Fruit fly (Drosophila melanogaster): ENCODE measurements around the gene Rb97D.

The Rb97D gene

DNA sequence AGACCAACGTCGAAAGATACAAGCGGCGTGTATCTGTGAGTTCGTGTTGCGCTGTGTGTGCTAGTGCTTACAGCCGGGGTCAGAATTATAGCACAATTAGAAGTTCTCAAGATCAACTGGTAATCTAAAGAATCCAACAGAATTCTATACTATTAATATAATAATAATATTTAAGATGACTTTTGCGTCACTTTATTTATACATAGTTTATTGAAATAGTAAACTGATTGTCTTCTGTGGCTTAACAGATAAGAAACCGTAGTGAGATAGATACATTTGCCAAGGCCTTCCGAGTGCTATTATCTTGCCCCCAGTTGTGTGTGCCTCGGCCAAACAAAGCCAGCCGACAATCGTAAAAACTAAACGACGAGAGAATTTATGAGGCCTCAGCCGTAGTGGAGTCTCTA is 10.7 kb upstream of the Rb97D start (continued):
- no peak for TF ChIP-seq Mad (GFP tag; optimal IDR thresholded peaks at IDR 0.05)
- TF ChIP-seq MESR4 (GFP tag; optimal IDR thresholded peaks at IDR 0.05): no peak
- TF ChIP-seq CG14860 (GFP tag; IDR thresholded peaks at IDR 0.05; ENCODE audit: partially characterized antibody): no peak
- peak; percentile 40 for TF ChIP-seq sd (tag; optimal IDR thresholded peaks at IDR 0.05)
- TF ChIP-seq CG8281 (tag; optimal IDR thresholded peaks at IDR 0.05): no peak
- peak; percentile 23 for TF ChIP-seq Hsf (GFP tag; optimal IDR thresholded peaks at IDR 0.05)
- no peak for TF ChIP-seq CG6272 (GFP tag; IDR thresholded peaks at IDR 0.05)
- TF ChIP-seq Abd-B (GFP tag; optimal IDR thresholded peaks at IDR 0.05): peak; percentile 79
- TF ChIP-seq ttk (GFP tag; IDR thresholded peaks at IDR 0.05): peak; percentile 44; the same call in 1 of the 2 replicates
- no peak for TF ChIP-seq Ravus (GFP tag; IDR thresholded peaks at IDR 0.05)
- peak; percentile 27 for TF ChIP-seq stwl (tag; optimal IDR thresholded peaks at IDR 0.05)
- TF ChIP-seq CG18476 (GFP tag; optimal IDR thresholded peaks at IDR 0.05): peak; percentile 11
- peak; percentile 83 for TF ChIP-seq sens (GFP tag)
- no peak for TF ChIP-seq CG43689 (GFP tag; IDR thresholded peaks at IDR 0.05)
- TF ChIP-seq yki (optimal IDR thresholded peaks at IDR 0.05): no peak
- peak; percentile 47 for TF ChIP-seq slbo (GFP tag; IDR thresholded peaks at IDR 0.05)
- TF ChIP-seq Lim3 (GFP tag; IDR thresholded peaks at IDR 0.05): no peak
- TF ChIP-seq CG11504 (tag; optimal IDR thresholded peaks at IDR 0.05): peak; percentile 78
- peak; percentile 59 for TF ChIP-seq Xbp1 (GFP tag; optimal IDR thresholded peaks at IDR 0.05)
- peak; percentile 41 for TF ChIP-seq NfI (GFP tag; optimal IDR thresholded peaks at IDR 0.05)
- peak; percentile 60 for TF ChIP-seq CG17568 (GFP tag; optimal IDR thresholded peaks at IDR 0.05)
- TF ChIP-seq pnt (GFP tag; optimal IDR thresholded peaks at IDR 0.05): no peak
- peak; percentile 68 for TF ChIP-seq HLH3B (GFP tag; IDR thresholded peaks at IDR 0.05)
- peak; percentile 60 for TF ChIP-seq CG18599 (GFP tag; optimal IDR thresholded peaks at IDR 0.05)
- peak; percentile 46 for TF ChIP-seq CG12659 (GFP tag; optimal IDR thresholded peaks at IDR 0.05)
- TF ChIP-seq dmrt99B (tag; optimal IDR thresholded peaks at IDR 0.05): peak; percentile 67
- peak; percentile 70 for TF ChIP-seq lmd (GFP tag; IDR thresholded peaks at IDR 0.05)
- peak; percentile 34; the same call in 1 of the 2 replicates for TF ChIP-seq esg (GFP tag; conservative IDR thresholded peaks at IDR 0.05)
- TF ChIP-seq CG4424 (GFP tag; optimal IDR thresholded peaks at IDR 0.05): peak; percentile 60
- peak; percentile 17 for TF ChIP-seq cad (GFP tag; optimal IDR thresholded peaks at IDR 0.05)
- TF ChIP-seq CG8478 (optimal IDR thresholded peaks at IDR 0.05): no peak
- peak; percentile 78 for TF ChIP-seq Sox100B (GFP tag; optimal IDR thresholded peaks at IDR 0.05)
- TF ChIP-seq CG14014 (GFP tag; IDR thresholded peaks at IDR 0.05): peak; percentile 37; the same call in 1 of the 2 replicates
- TF ChIP-seq Dll (GFP tag; IDR thresholded peaks at IDR 0.05; ENCODE audit: partially characterized antibody): no peak
- TF ChIP-seq CG1233 (GFP tag; optimal IDR thresholded peaks at IDR 0.05): peak; percentile 73
- peak; percentile 18 for TF ChIP-seq CG10654 (GFP tag; optimal IDR thresholded peaks at IDR 0.05)
- peak in 1 of 2 experiments; percentile 46 for TF ChIP-seq Hr78 (GFP tag; optimal IDR thresholded peaks at IDR 0.05)
- no peak for TF ChIP-seq p53 (GFP tag; optimal IDR thresholded peaks at IDR 0.05)
- 0 out of 3 replicates have a peak, but pooled peaks have one; percentile 20 for TF ChIP-seq CG11456 (GFP tag; IDR thresholded peaks at IDR 0.05)
- TF ChIP-seq sc (optimal IDR thresholded peaks at IDR 0.05): no peak
- TF ChIP-seq sc (GFP tag; optimal IDR thresholded peaks at IDR 0.05): peak; percentile 65
- TF ChIP-seq Opbp (GFP tag; IDR thresholded peaks at IDR 0.05; ENCODE audit: partially characterized antibody): no peak
- peak; percentile 66 for TF ChIP-seq CG13775 (GFP tag; optimal IDR thresholded peaks at IDR 0.05)
- peak; percentile 21 for TF ChIP-seq Ets65A (GFP tag)
- TF ChIP-seq Ptx1 (GFP tag; IDR thresholded peaks at IDR 0.05): peak; percentile 60
- peak; percentile 35; the same call in 1 of the 3 replicates for TF ChIP-seq ase (GFP tag; IDR thresholded peaks at IDR 0.05)
- peak; percentile 62 for TF ChIP-seq CG17359 (tag; optimal IDR thresholded peaks at IDR 0.05)
- TF ChIP-seq pfk (GFP tag; optimal IDR thresholded peaks at IDR 0.05): no peak
- peak; percentile 48 for TF ChIP-seq CG18764 (GFP tag; optimal IDR thresholded peaks at IDR 0.05)
- peak; percentile 70; the same call in 1 of the 2 replicates for TF ChIP-seq CG6689 (GFP tag; IDR thresholded peaks at IDR 0.05)
- 0 out of 3 replicates have a peak, but pooled peaks have one; percentile 43 for TF ChIP-seq H15 (GFP tag; IDR thresholded peaks at IDR 0.05)
- TF ChIP-seq run (tag; optimal IDR thresholded peaks at IDR 0.05): peak; percentile 29
